Worm (Caenorhabditis elegans) whole organism, young adult: ENCODE data around the gene exc-14.
"Not testable (repeated sequence)": the region's sequence is repeated elsewhere in the genome, so short reads cannot be mapped to it uniquely, and the experiment has no call there.

Experiments
- C06A6.2 ChIP-seq: fragments of 200-800 bp; sonication (Bioruptor generic); conservative IDR thresholded peaks from 2 replicates; pipeline ENCODE4 v1.3.6; 2022; ENCODE audit warnings: missing genetic modification characterization, missing compliant biosample characterization
- D2030.7 ChIP-seq: fragments of 200-800 bp; sonication (Bioruptor generic); IDR thresholded peaks from 2 replicates; pipeline ENCODE4 v1.3.6; 2022; ENCODE audit warnings: missing genetic modification reagents, missing genetic modification characterization, missing compliant biosample characterization
- F33H1.4 ChIP-seq: fragments of 200-800 bp; sonication (Bioruptor generic); IDR thresholded peaks from 2 replicates; pipeline ENCODE4 v1.3.6; 2022; ENCODE audit warnings: missing genetic modification reagents, missing genetic modification characterization, missing compliant biosample characterization
- F49E8.2 ChIP-seq: sonication (generic microtip); optimal IDR thresholded peaks from 3 replicates; lab custom pipeline; 2017; ENCODE audit warnings: missing genetic modification characterization, mild to moderate bottlenecking, missing compliant biosample characterization, antibody characterized with exemption, moderate library complexity; ENCODE audit not compliant: insufficient read depth
- F55B11.4 ChIP-seq: sonication (generic microtip); optimal IDR thresholded peaks from 2 replicates; lab custom pipeline; 2016; ENCODE audit warnings: missing compliant biosample characterization, missing genetic modification characterization, borderline replicate concordance; ENCODE audit not compliant: insufficient read depth
- F57A8.1 ChIP-seq: fragments of 200-800 bp; sonication (Bioruptor generic); optimal IDR thresholded peaks from 2 replicates; lab custom pipeline; 2018; ENCODE audit warnings: mild to moderate bottlenecking, missing genetic modification characterization, moderate library complexity, missing compliant biosample characterization
- K11D2.4 ChIP-seq: fragments of 200-800 bp; sonication (Bioruptor generic); IDR thresholded peaks from 2 replicates; pipeline ENCODE4 v1.3.6; 2022; ENCODE audit warnings: missing genetic modification reagents, missing genetic modification characterization, missing compliant biosample characterization
- T07F8.4 ChIP-seq: sonication (generic microtip); optimal IDR thresholded peaks from 2 replicates; lab custom pipeline; 2016; ENCODE audit warnings: mild to moderate bottlenecking, missing genetic modification characterization, moderate library complexity, missing compliant biosample characterization
- Y53G8AR.9 ChIP-seq: fragments of 200-800 bp; sonication (Bioruptor generic); conservative IDR thresholded peaks from 2 replicates; pipeline ENCODE4 v1.3.6; 2022; ENCODE audit warnings: missing genetic modification reagents, missing genetic modification characterization, missing compliant biosample characterization
- Y56A3A.18 ChIP-seq: fragments of 200-800 bp; sonication (Bioruptor generic); IDR thresholded peaks from 2 replicates; pipeline ENCODE4 v1.3.6; 2022; ENCODE audit warnings: missing genetic modification reagents, missing genetic modification characterization, missing compliant biosample characterization
- Y67H2A.10 ChIP-seq: fragments of 200-800 bp; sonication (Bioruptor generic); conservative IDR thresholded peaks from 2 replicates; pipeline ENCODE4 v1.3.6; 2022; ENCODE audit warnings: missing genetic modification reagents, missing genetic modification characterization, missing compliant biosample characterization
- aptf-2 ChIP-seq: fragments of 200-800 bp; sonication (Bioruptor generic); conservative IDR thresholded peaks from 2 replicates; pipeline ENCODE4 v1.3.6; 2022; ENCODE audit warnings: missing genetic modification reagents, missing genetic modification characterization, missing compliant biosample characterization
- attf-3 ChIP-seq: fragments of 200-800 bp; sonication (Bioruptor generic); conservative IDR thresholded peaks from 2 replicates; pipeline ENCODE4 v1.3.6; 2022; ENCODE audit warnings: missing genetic modification reagents, missing genetic modification characterization, missing compliant biosample characterization
- attf-5 ChIP-seq: fragments of 200-800 bp; sonication (Bioruptor generic); optimal IDR thresholded peaks from 2 replicates; lab custom pipeline; 2018; ENCODE audit warnings: mild to moderate bottlenecking, missing genetic modification characterization, missing compliant biosample characterization
- bed-2 ChIP-seq: fragments of 200-800 bp; sonication (Bioruptor generic); IDR thresholded peaks from 2 replicates; pipeline ENCODE4 v1.3.6; 2022; ENCODE audit warnings: missing genetic modification reagents, missing genetic modification characterization, missing compliant biosample characterization
- cebp-1 ChIP-seq, 2 experiments: fragments of 200-800 bp in 1 of 2; sonication (Bioruptor generic) in 1 of 2; sonication (generic microtip) in 1 of 2; IDR thresholded peaks in 1 of 2; optimal IDR thresholded peaks in 1 of 2; 2 replicates each; pipeline versions ENCODE4 v1.3.6 to Lab custom; 2017 to 2022; ENCODE audit warnings: missing compliant biosample characterization in 2 of 2, missing genetic modification characterization in 2 of 2, mild to moderate bottlenecking in 1 of 2, missing genetic modification reagents in 1 of 2, moderate library complexity in 1 of 2
- dox-1 ChIP-seq: fragments of 200-800 bp; sonication (Bioruptor generic); IDR thresholded peaks from 2 replicates; pipeline ENCODE4 v1.3.6; 2022; ENCODE audit warnings: missing genetic modification reagents, missing genetic modification characterization, missing compliant biosample characterization
- egl-44 ChIP-seq: fragments of 200-800 bp; sonication (Bioruptor generic); IDR thresholded peaks from 2 replicates; pipeline ENCODE4 v1.3.6; 2022; ENCODE audit warnings: missing genetic modification reagents, missing genetic modification characterization, missing compliant biosample characterization
- egrh-3 ChIP-seq: fragments of 200-800 bp; sonication (Bioruptor generic); IDR thresholded peaks from 2 replicates; pipeline ENCODE4 v1.3.6; 2022; ENCODE audit warnings: missing genetic modification reagents, missing genetic modification characterization, missing compliant biosample characterization
- ets-4 ChIP-seq: fragments of 200-800 bp; sonication (Bioruptor generic); optimal IDR thresholded peaks from 2 replicates; lab custom pipeline; 2018; ENCODE audit warnings: mild to moderate bottlenecking, missing genetic modification characterization, missing compliant biosample characterization
- hmg-1.2 ChIP-seq: fragments of 200-800 bp; sonication (Bioruptor generic); IDR thresholded peaks from 2 replicates; pipeline ENCODE4 v1.3.6; 2022; ENCODE audit warnings: missing genetic modification reagents, missing genetic modification characterization, missing compliant biosample characterization
- hsf-1 ChIP-seq: fragments of 200-800 bp; sonication (Bioruptor generic); IDR thresholded peaks from 2 replicates; pipeline ENCODE4 v1.3.6; 2022; ENCODE audit warnings: missing genetic modification reagents, missing genetic modification characterization, missing compliant biosample characterization
- let-526 ChIP-seq: fragments of 200-800 bp; sonication (Bioruptor generic); IDR thresholded peaks from 2 replicates; pipeline ENCODE4 v1.3.6; 2022; ENCODE audit warnings: missing genetic modification reagents, missing genetic modification characterization, missing compliant biosample characterization
- lir-1 ChIP-seq: fragments of 200-800 bp; sonication (Bioruptor generic); conservative IDR thresholded peaks from 2 replicates; pipeline ENCODE4 v1.3.6; 2022; ENCODE audit warnings: missing genetic modification reagents, missing genetic modification characterization, missing compliant biosample characterization
- lsl-1 ChIP-seq: fragments of 200-800 bp; sonication (Bioruptor generic); optimal IDR thresholded peaks from 2 replicates; lab custom pipeline; 2018; ENCODE audit warnings: mild to moderate bottlenecking, missing genetic modification characterization, moderate library complexity, missing compliant biosample characterization
- lsy-27 ChIP-seq: sonication (generic microtip); optimal IDR thresholded peaks from 2 replicates; lab custom pipeline; 2017; ENCODE audit warnings: missing genetic modification characterization, mild to moderate bottlenecking, missing compliant biosample characterization, antibody characterized with exemption, missing genotype, borderline replicate concordance; ENCODE audit not compliant: insufficient read depth
- madf-8 ChIP-seq: fragments of 200-800 bp; sonication (Bioruptor generic); conservative IDR thresholded peaks from 2 replicates; pipeline ENCODE4 v1.3.6; 2022; ENCODE audit warnings: missing genetic modification reagents, missing genetic modification characterization, missing compliant biosample characterization
- nhr-80 ChIP-seq: sonication (generic microtip); optimal IDR thresholded peaks from 2 replicates; lab custom pipeline; 2016; ENCODE audit warnings: missing genetic modification characterization, missing compliant biosample characterization
- pha-4 ChIP-seq: fragments of 150-350 bp; sonication (generic microtip); optimal IDR thresholded peaks from 2 replicates; lab custom pipeline; 2014; ENCODE audit warnings: missing biosample characterization, missing genetic modification reagents, missing genetic modification characterization
- snpc-3.4 ChIP-seq: sonication (generic microtip); optimal IDR thresholded peaks from 2 replicates; lab custom pipeline; 2017; ENCODE audit warnings: missing genetic modification characterization, mild to moderate bottlenecking, missing compliant biosample characterization, antibody characterized with exemption, moderate library complexity, missing genotype, missing genetic modification reagents
- xnd-1 ChIP-seq: sonication (generic microtip); optimal IDR thresholded peaks from 2 replicates; lab custom pipeline; 2016; ENCODE audit warnings: missing genotype, missing genetic modification reagents, missing genetic modification characterization, missing compliant biosample characterization
- ztf-25 ChIP-seq: fragments of 200-800 bp; sonication (Bioruptor generic); IDR thresholded peaks from 2 replicates; pipeline ENCODE4 v1.3.6; 2022; ENCODE audit warnings: missing genetic modification reagents, missing genetic modification characterization, missing compliant biosample characterization
- ztf-6 ChIP-seq: fragments of 200-800 bp; sonication (Bioruptor generic); IDR thresholded peaks from 2 replicates; pipeline ENCODE4 v1.3.6; 2022; ENCODE audit warnings: missing genetic modification reagents, missing genetic modification characterization, missing compliant biosample characterization

Gene exc-14

DNA sequence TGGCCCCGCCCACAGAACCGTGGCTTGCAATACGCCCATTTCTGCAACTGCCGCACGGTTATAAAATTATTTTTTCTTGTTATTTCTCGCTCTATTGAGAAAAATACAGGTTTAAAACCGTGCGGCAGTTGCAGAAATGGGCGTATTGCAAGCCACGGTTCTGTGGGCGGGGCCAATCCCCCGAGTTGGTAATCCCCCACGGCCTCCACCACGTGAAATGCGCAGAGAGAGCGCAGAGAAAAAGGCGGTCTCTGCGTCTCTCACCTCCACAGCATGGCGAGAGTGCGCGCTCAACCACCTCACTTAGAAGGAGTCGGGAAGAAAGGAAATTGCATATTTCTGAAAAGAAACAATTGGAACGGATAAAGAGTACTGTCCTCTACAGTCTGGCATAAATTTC lies 1.2 kb upstream of the exc-14 start (continued):
- TF ChIP-seq let-526 (GFP tag; lab: Robert Waterston, UW) (peak; percentile 82), D2030.7 (GFP tag; lab: Robert Waterston, UW) (peak; percentile 78), egl-44 (GFP tag; lab: Robert Waterston, UW) (peak; percentile 51; the same call in 1 of the 2 replicates), C06A6.2 (peak; percentile 91), cebp-1 (GFP tag; IDR thresholded peaks at IDR 0.05; lab: Robert Waterston, UW) (peak; percentile 66; the same call in 1 of the 2 replicates), ztf-25 (0 out of 2 replicates have a peak, but pooled peaks have one; percentile 51), bed-2 (peak; percentile 71; the same call in 1 of the 2 replicates), aptf-2 (GFP tag; lab: Robert Waterston, UW) (peak; percentile 76), F33H1.4 (GFP tag; lab: Robert Waterston, UW) (peak; percentile 70), attf-3 (GFP tag; lab: Robert Waterston, UW) (peak; percentile 68), hsf-1 (GFP tag; lab: Robert Waterston, UW) (peak; percentile 25; the same call in 1 of the 2 replicates), egrh-3 (GFP tag; lab: Robert Waterston, UW) (peak; percentile 87), Y67H2A.10 (GFP tag; lab: Robert Waterston, UW) (0 out of 2 replicates have a peak, but pooled peaks have one; percentile 38)
- TF ChIP-seq cebp-1 (tag; optimal IDR thresholded peaks at IDR 0.05; lab: Kevin White, UChicago), result not testable (repeated sequence)

DNA sequence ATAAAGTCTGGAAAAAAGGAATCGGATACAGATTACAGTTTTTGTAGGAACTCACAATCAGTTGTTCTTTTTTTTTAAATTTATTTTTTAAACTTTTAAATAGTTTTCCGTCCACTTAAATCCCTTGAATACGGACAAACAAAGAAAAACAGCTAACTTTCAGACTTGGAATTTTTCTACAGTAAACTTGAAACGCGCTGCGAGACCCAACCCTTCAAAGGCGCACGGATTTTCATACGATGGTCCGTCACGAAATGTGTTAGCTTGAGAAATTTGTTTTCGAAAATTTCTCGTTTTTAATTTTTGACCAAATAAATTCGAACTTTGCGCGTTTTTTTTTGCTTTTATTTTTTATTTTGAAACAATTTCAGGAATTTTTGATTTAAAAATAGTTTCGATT lies 555 bp upstream of the exc-14 start:
- TF ChIP-seq lsl-1 (GFP tag; lab: Kevin White, UChicago), result peak; percentile 42
- TF ChIP-seq D2030.7 (GFP tag; lab: Robert Waterston, UW), result no peak
- TF ChIP-seq lir-1 (GFP tag; lab: Robert Waterston, UW), result no peak
- no peak for TF ChIP-seq snpc-3.4 (tag; lab: Kevin White, UChicago)
- TF ChIP-seq madf-8 (GFP tag; lab: Robert Waterston, UW), result peak; percentile 68
- no peak for TF ChIP-seq K11D2.4
- no peak for TF ChIP-seq nhr-80 (tag; lab: Kevin White, UChicago)
- TF ChIP-seq F55B11.4 (tag; lab: Kevin White, UChicago), result no peak
- no peak for TF ChIP-seq Y53G8AR.9
- peak; percentile 60 for TF ChIP-seq F33H1.4 (GFP tag; lab: Robert Waterston, UW)
- TF ChIP-seq xnd-1 (tag; lab: Kevin White, UChicago), result peak; percentile 58
- no peak for TF ChIP-seq attf-5
- no peak for TF ChIP-seq ztf-6 (GFP tag; lab: Robert Waterston, UW)

DNA sequence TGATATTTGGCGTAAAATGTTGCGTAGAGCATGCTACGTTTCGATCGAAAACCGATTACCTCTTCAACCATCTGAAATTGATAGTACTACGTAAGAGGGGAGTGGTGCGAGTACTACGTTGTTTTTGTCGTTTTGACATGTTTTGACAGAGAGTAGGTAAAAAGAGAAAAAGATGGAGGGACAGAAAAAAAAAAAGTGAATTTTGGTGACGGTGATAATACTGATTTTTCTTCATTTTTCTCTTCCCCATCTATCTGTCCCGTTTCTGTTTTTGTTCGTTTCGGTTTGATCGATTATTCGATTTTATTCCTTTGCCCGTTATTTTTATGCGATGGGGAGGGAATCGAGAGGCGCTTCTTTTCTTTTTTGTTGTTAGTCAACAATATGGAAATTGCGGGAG lies 5.1 kb downstream of the exc-14 start, which contains the start of gene K11D12.8:
Gene K11D12.8, minus strand, starts transcription at position 77 of the 400 bp plus-strand sequence.
- TF ChIP-seq pha-4 (no peak), bed-2 (no peak), lsy-27 (tag; lab: Kevin White, UChicago) (no peak), F57A8.1 (GFP tag; lab: Kevin White, UChicago) (no peak), F49E8.2 (no peak)
- TF ChIP-seq, all 124 proteins: peak for 0

DNA sequence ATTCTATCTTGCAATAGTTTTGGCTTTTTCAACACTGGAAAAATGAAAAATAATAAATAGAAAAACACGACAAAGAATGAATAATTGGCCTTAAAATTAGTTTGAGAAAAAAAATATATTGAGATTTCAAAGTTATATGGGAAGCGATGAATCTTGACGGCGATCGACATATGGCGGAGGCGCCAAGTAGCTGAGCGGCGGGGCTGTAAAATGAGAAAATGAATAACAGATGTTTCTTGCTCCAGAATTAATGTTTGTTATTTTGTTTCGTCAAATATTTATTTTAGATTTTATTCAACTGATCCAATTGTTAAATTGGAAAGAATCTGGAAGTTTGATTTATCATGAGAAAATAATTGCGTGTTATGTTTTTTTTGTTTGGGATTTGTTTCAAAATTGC lies 6.4 kb downstream of the exc-14 start, which contains the start of gene K11D12.11:
Gene K11D12.11, minus strand, starts transcription at position 42 of the 400 bp plus-strand sequence.
- no peak for TF ChIP-seq F49E8.2
- TF ChIP-seq T07F8.4 (tag; lab: Kevin White, UChicago), result no peak
- TF ChIP-seq ets-4 (GFP tag; lab: Kevin White, UChicago), result no peak
- TF ChIP-seq hmg-1.2, result no peak
- no peak for TF ChIP-seq Y56A3A.18 (GFP tag; lab: Robert Waterston, UW)
- TF ChIP-seq dox-1 (GFP tag; lab: Robert Waterston, UW), result no peak
